In genomic region chr3R:23390769-23391309, dm6 we compare ENCODE assay signal across 1 fruit fly cellular context.
TF ChIP-seq lines count a peak whose summit lies in the region.

No protein-coding gene starts in this region.

TF ChIP-seq in whole organism, prepupa, 60 proteins besides CTCF, POLR2A, EP300 and RAD21 (continued from another document):
- no peak for TF ChIP-seq achi (GFP tag; optimal IDR thresholded peaks at IDR 0.05; lab: Kevin White, UChicago)
- no peak for TF ChIP-seq CG34406 (GFP tag; optimal IDR thresholded peaks at IDR 0.05; lab: Kevin White, UChicago)
- TF ChIP-seq CG15336 (GFP tag; IDR thresholded peaks at IDR 0.05; lab: Robert Waterston, UW) = peak; percentile 69
- TF ChIP-seq fd59A (GFP tag; optimal IDR thresholded peaks at IDR 0.05; lab: Kevin White, UChicago) = no peak
- peak; percentile 36; the same call in 1 of the 3 replicates for TF ChIP-seq eg (GFP tag; IDR thresholded peaks at IDR 0.05; lab: Robert Waterston, UW)
- no peak for TF ChIP-seq CG6808 (GFP tag; optimal IDR thresholded peaks at IDR 0.05; lab: Kevin White, UChicago)
- no peak for TF ChIP-seq svp (GFP tag; lab: Kevin White, UChicago)
